Worm (Caenorhabditis elegans): ENCODE measurements around the gene znf-706.

znf-706 gene

DNA sequence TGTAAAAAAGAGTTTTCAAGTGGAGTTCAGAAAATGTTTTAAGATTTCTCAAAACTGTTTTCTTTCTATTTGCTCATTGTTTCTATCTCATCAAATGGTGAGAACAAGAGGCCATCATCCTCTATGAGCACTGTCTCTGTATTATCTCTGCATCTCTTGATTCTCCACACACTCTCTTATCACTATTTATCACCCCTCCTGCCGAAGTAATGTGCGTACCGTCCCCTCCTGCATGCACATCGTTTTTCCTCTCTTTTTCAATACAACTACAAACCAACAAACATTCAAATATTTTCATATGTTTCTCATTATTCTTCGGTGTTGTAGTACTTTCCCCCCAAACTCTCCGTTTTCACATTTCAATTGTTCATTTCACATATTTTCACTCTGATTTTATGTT is 20.4 kb upstream of the znf-706 start:
- TF ChIP-seq nhr-80 (tag; optimal IDR thresholded peaks at IDR 0.05) (peak; percentile 71), egrh-3 (GFP tag; IDR thresholded peaks at IDR 0.05) (no peak), zfh-2 (GFP tag; conservative IDR thresholded peaks at IDR 0.05) (no peak), C06A6.2 (GFP tag; conservative IDR thresholded peaks at IDR 0.05) (no peak)

DNA sequence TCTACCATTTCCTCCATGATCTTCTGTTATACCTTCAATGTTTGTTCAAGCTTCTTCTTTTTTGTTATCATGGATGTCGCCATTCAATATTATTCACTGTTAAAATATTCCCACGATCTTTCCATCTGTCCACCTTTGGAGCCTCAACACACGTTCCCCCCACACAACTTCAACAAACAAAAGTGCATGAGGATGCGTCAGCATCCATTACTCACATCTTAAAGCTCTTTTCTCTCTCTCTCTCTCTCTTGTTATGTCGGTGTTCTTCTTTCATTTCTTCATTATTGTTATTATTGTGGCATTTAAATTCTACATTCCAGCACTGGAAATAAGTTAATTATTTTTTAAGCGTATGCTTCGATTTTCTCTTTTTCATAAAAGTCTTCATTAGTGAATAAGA is 18.0 kb upstream of the znf-706 start:
- TF ChIP-seq ZK185.1 (tag; optimal IDR thresholded peaks at IDR 0.05; ENCODE audit: poor library complexity, severe bottlenecking) (no peak), sptf-2 (GFP tag; optimal IDR thresholded peaks at IDR 0.05) (no peak), hmg-20 (GFP tag; IDR thresholded peaks at IDR 0.05) (no peak), ama-1 (optimal IDR thresholded peaks at IDR 0.05) (no peak), ama-1 (GFP tag; optimal IDR thresholded peaks at IDR 0.05) (no peak), nfya-2 (GFP tag; IDR thresholded peaks at IDR 0.05) (no peak), ceh-91 (GFP tag; IDR thresholded peaks at IDR 0.05) (no peak), madf-3 (GFP tag; IDR thresholded peaks at IDR 0.05) (no peak), Y53G8AR.9 (GFP tag; conservative IDR thresholded peaks at IDR 0.05) (no peak), ztf-28 (GFP tag; IDR thresholded peaks at IDR 0.05) (no peak), attf-6 (GFP tag; IDR thresholded peaks at IDR 0.05) (no peak), die-1 (tag; optimal IDR thresholded peaks at IDR 0.05) (no peak), F37B4.10 (GFP tag; IDR thresholded peaks at IDR 0.05) (no peak), T07F8.4 (tag; optimal IDR thresholded peaks at IDR 0.05) (no peak), ceh-100 (GFP tag; IDR thresholded peaks at IDR 0.05) (no peak), madf-10 (tag; optimal IDR thresholded peaks at IDR 0.05) (no peak), tbx-9 (tag; optimal IDR thresholded peaks at IDR 0.05; ENCODE audit: borderline replicate concordance) (no peak), let-607 (tag; optimal IDR thresholded peaks at IDR 0.05) (no peak), lin-26 (GFP tag; IDR thresholded peaks at IDR 0.05) (no peak)

DNA sequence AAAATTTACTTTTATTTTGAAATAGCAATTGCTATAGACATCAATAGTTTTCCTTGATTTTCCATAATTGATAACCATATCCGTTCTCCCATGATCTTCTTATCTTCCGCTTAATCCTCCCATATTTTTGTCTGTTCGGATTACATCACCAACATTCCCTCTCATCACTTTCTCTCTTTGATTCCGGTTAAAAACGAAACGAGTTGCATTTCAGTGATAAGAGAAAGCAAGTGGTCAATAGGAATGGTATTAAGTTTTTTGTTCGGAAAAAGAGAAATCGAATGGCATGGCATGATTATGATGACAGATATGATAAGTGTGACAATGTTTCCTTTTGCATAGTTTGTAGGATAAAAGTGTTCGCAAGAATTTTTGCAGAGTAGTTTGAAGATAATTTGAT is 16.0 kb upstream of the znf-706 start:
- TF ChIP-seq mcd-1 (GFP tag; IDR thresholded peaks at IDR 0.05) (no peak), nhr-27 (tag; optimal IDR thresholded peaks at IDR 0.05) (no peak), F52B5.7 (tag; optimal IDR thresholded peaks at IDR 0.05) (no peak), F33H1.4 (GFP tag; IDR thresholded peaks at IDR 0.05) (no peak), ets-4 (GFP tag; optimal IDR thresholded peaks at IDR 0.05) (peak; percentile 46), ceh-100 (GFP tag; IDR thresholded peaks at IDR 0.05) (no peak), nhr-80 (tag; optimal IDR thresholded peaks at IDR 0.05) (peak; percentile 85), attf-6 (GFP tag; IDR thresholded peaks at IDR 0.05) (no peak), B0035.1 (tag; optimal IDR thresholded peaks at IDR 0.05) (no peak)

DNA sequence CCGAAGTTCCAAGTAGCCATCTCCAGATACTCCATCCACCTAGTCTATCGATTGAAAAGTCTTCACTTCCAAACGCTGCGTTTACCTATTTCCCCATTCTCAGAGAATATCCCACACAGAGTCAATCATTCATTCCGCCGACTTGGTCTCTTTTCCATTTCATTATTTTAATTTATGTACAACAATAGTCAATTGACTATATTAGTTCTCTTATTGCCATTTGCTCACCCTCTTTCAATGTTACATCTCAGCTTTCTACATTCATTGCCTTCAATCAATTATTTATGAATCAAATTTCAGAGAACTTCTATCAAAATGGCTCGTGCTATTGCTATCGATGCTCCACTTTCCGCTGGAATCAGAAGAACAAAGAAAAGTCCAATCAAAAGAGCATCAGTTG is 12.6 kb upstream of the znf-706 start, which contains the start of gene aly-1:
Gene aly-1 (plus strand): TSS at position 301 of the 400 bp plus-strand sequence.
- TF ChIP-seq F55B11.4 (tag; optimal IDR thresholded peaks at IDR 0.05; ENCODE audit: borderline replicate concordance, insufficient read depth) (no peak), him-1 (tag; optimal IDR thresholded peaks at IDR 0.05) (no peak), ZK185.1 (tag; optimal IDR thresholded peaks at IDR 0.05; ENCODE audit: poor library complexity, severe bottlenecking) (no peak), nfya-2 (GFP tag; IDR thresholded peaks at IDR 0.05) (no peak), B0261.1 (tag; optimal IDR thresholded peaks at IDR 0.05) (no peak), lir-1 (GFP tag; conservative IDR thresholded peaks at IDR 0.05) (no peak)

DNA sequence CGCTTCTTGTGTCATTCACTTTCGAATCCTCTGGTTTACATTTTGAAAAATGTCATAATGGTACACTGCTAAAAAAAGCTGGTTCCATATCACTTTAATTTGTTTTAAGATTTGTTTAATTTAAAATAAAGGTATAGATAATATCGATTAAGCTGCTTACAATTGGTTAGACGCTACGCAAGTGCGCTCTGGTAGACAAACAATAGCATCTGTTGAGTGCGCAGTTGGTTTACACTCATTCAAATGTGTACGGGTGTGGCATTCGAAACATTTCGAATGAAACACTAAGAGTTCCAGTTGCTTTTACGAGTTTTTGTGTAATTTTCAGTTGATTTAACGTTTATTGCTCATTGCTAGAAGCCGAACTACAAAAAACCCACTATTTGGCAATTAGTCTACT is 11.4 kb upstream of the znf-706 start:
- TF ChIP-seq snpc-4 (GFP tag; optimal IDR thresholded peaks at IDR 0.05) (no peak), snpc-4 (tag; optimal IDR thresholded peaks at IDR 0.05) (peak in 1 of 4 experiments; percentile 18), attf-5 (GFP tag; optimal IDR thresholded peaks at IDR 0.05) (peak; percentile 43), nhr-80 (tag; optimal IDR thresholded peaks at IDR 0.05) (peak; percentile 15), ztf-28 (GFP tag; IDR thresholded peaks at IDR 0.05) (no peak), snpc-3.4 (tag; optimal IDR thresholded peaks at IDR 0.05) (peak; percentile 4), repo-1 (tag; optimal IDR thresholded peaks at IDR 0.05) (no peak)

Data from whole organism, young adult.